Worm (Caenorhabditis elegans) whole organism, young adult: ENCODE data around the gene srlf-24.

Source experiments
- D2030.7 ChIP-seq: fragments of 200-800 bp; sonication (Bioruptor generic); IDR thresholded peaks from 2 replicates; pipeline ENCODE4 v1.3.6; 2022; ENCODE audit warnings: missing genetic modification reagents, missing genetic modification characterization, missing compliant biosample characterization
- F33H1.4 ChIP-seq: fragments of 200-800 bp; sonication (Bioruptor generic); IDR thresholded peaks from 2 replicates; pipeline ENCODE4 v1.3.6; 2022; ENCODE audit warnings: missing genetic modification reagents, missing genetic modification characterization, missing compliant biosample characterization
- F37B4.10 ChIP-seq: fragments of 200-800 bp; sonication (Bioruptor generic); IDR thresholded peaks from 2 replicates; pipeline ENCODE4 v1.3.6; 2022; ENCODE audit warnings: missing genetic modification characterization, missing compliant biosample characterization
- F57A8.1 ChIP-seq: fragments of 200-800 bp; sonication (Bioruptor generic); optimal IDR thresholded peaks from 2 replicates; lab custom pipeline; 2018; ENCODE audit warnings: mild to moderate bottlenecking, missing genetic modification characterization, moderate library complexity, missing compliant biosample characterization
- T26A5.8 ChIP-seq: sonication (generic microtip); optimal IDR thresholded peaks from 2 replicates; lab custom pipeline; 2016; ENCODE audit warnings: missing genetic modification characterization, missing compliant biosample characterization
- akir-1 ChIP-seq: fragments of 200-800 bp; sonication (Bioruptor generic); optimal IDR thresholded peaks from 2 replicates; lab custom pipeline; 2018; ENCODE audit warnings: mild to moderate bottlenecking, missing genetic modification characterization, moderate library complexity, missing compliant biosample characterization
- aptf-2 ChIP-seq: fragments of 200-800 bp; sonication (Bioruptor generic); conservative IDR thresholded peaks from 2 replicates; pipeline ENCODE4 v1.3.6; 2022; ENCODE audit warnings: missing genetic modification reagents, missing genetic modification characterization, missing compliant biosample characterization
- athp-1 ChIP-seq: sonication (generic microtip); optimal IDR thresholded peaks from 2 replicates; lab custom pipeline; 2017; ENCODE audit warnings: mild to moderate bottlenecking, missing genetic modification characterization, missing compliant biosample characterization
- attf-5 ChIP-seq: fragments of 200-800 bp; sonication (Bioruptor generic); optimal IDR thresholded peaks from 2 replicates; lab custom pipeline; 2018; ENCODE audit warnings: mild to moderate bottlenecking, missing genetic modification characterization, missing compliant biosample characterization
- ccch-3 ChIP-seq: fragments of 200-800 bp; sonication (Bioruptor generic); optimal IDR thresholded peaks from 2 replicates; lab custom pipeline; 2018; ENCODE audit warnings: mild to moderate bottlenecking, missing genetic modification characterization, missing compliant biosample characterization
- cebp-1 ChIP-seq, 2 experiments: fragments of 200-800 bp in 1 of 2; sonication (Bioruptor generic) in 1 of 2; sonication (generic microtip) in 1 of 2; IDR thresholded peaks in 1 of 2; optimal IDR thresholded peaks in 1 of 2; 2 replicates each; pipeline versions ENCODE4 v1.3.6 to Lab custom; 2017 to 2022; ENCODE audit warnings: missing compliant biosample characterization in 2 of 2, missing genetic modification characterization in 2 of 2, mild to moderate bottlenecking in 1 of 2, missing genetic modification reagents in 1 of 2, moderate library complexity in 1 of 2
- cebp-2 ChIP-seq: fragments of 200-800 bp; sonication (Bioruptor generic); IDR thresholded peaks from 2 replicates; pipeline ENCODE4 v1.3.6; 2022; ENCODE audit warnings: missing genetic modification characterization, missing compliant biosample characterization
- ceh-100 ChIP-seq: fragments of 200-800 bp; sonication (Bioruptor generic); IDR thresholded peaks from 2 replicates; pipeline ENCODE4 v1.3.6; 2022; ENCODE audit warnings: missing genetic modification reagents, missing genetic modification characterization, missing compliant biosample characterization
- dpff-1 ChIP-seq: sonication (generic microtip); optimal IDR thresholded peaks from 2 replicates; lab custom pipeline; 2017; ENCODE audit warnings: mild to moderate bottlenecking, missing genetic modification characterization, missing compliant biosample characterization
- egl-18 ChIP-seq: fragments of 200-800 bp; sonication (Bioruptor generic); IDR thresholded peaks from 2 replicates; pipeline ENCODE4 v1.3.6; 2022; ENCODE audit warnings: missing genetic modification reagents, missing genetic modification characterization, missing compliant biosample characterization
- egl-44 ChIP-seq: fragments of 200-800 bp; sonication (Bioruptor generic); IDR thresholded peaks from 2 replicates; pipeline ENCODE4 v1.3.6; 2022; ENCODE audit warnings: missing genetic modification reagents, missing genetic modification characterization, missing compliant biosample characterization
- ekl-4 ChIP-seq: fragments of 200-800 bp; sonication (Bioruptor generic); IDR thresholded peaks from 2 replicates; pipeline ENCODE4 v1.3.6; 2022; ENCODE audit warnings: missing genetic modification reagents, missing genetic modification characterization, missing compliant biosample characterization
- fkh-3 ChIP-seq: sonication (generic microtip); optimal IDR thresholded peaks from 2 replicates; lab custom pipeline; 2016; ENCODE audit warnings: mild to moderate bottlenecking, missing genetic modification characterization, missing compliant biosample characterization
- him-1 ChIP-seq: sonication (generic microtip); optimal IDR thresholded peaks from 2 replicates; lab custom pipeline; 2016; ENCODE audit warnings: missing genotype, missing genetic modification reagents, missing genetic modification characterization, missing compliant biosample characterization
- hmg-1.2 ChIP-seq: fragments of 200-800 bp; sonication (Bioruptor generic); IDR thresholded peaks from 2 replicates; pipeline ENCODE4 v1.3.6; 2022; ENCODE audit warnings: missing genetic modification reagents, missing genetic modification characterization, missing compliant biosample characterization
- hrde-1 ChIP-seq: sonication (generic microtip); optimal IDR thresholded peaks from 2 replicates; lab custom pipeline; 2016; ENCODE audit warnings: missing genetic modification characterization, mild to moderate bottlenecking, missing compliant biosample characterization, moderate library complexity, missing genotype, missing genetic modification reagents, borderline replicate concordance
- hsf-1 ChIP-seq: fragments of 200-800 bp; sonication (Bioruptor generic); IDR thresholded peaks from 2 replicates; pipeline ENCODE4 v1.3.6; 2022; ENCODE audit warnings: missing genetic modification reagents, missing genetic modification characterization, missing compliant biosample characterization
- lag-1 ChIP-seq: fragments of 200-800 bp; sonication (Bioruptor generic); IDR thresholded peaks from 2 replicates; pipeline ENCODE4 v1.3.6; 2022; ENCODE audit warnings: missing genetic modification reagents, missing genetic modification characterization, missing compliant biosample characterization
- let-607 ChIP-seq, 2 experiments: fragments of 200-800 bp in 1 of 2; sonication (Bioruptor generic) in 1 of 2; sonication (generic microtip) in 1 of 2; optimal IDR thresholded peaks; 2 replicates each; lab custom pipeline; 2016 to 2018; ENCODE audit warnings: mild to moderate bottlenecking in 2 of 2, missing compliant biosample characterization in 2 of 2, missing genetic modification characterization in 2 of 2, moderate library complexity in 2 of 2, missing genotype in 1 of 2
- lin-26 ChIP-seq: fragments of 200-800 bp; sonication (Bioruptor generic); IDR thresholded peaks from 2 replicates; pipeline ENCODE4 v1.3.6; 2022; ENCODE audit warnings: missing genetic modification reagents, missing genetic modification characterization, missing compliant biosample characterization
- lin-40 ChIP-seq: sonication (generic microtip); optimal IDR thresholded peaks from 2 replicates; lab custom pipeline; 2016; ENCODE audit warnings: missing genetic modification characterization, mild to moderate bottlenecking, missing compliant biosample characterization, missing genotype, missing genetic modification reagents
- lin-54 ChIP-seq: fragments of 200-800 bp; sonication (Bioruptor generic); optimal IDR thresholded peaks from 2 replicates; lab custom pipeline; 2018; ENCODE audit warnings: mild to moderate bottlenecking, missing genetic modification characterization, missing compliant biosample characterization
- madf-10 ChIP-seq: sonication (generic microtip); optimal IDR thresholded peaks from 2 replicates; lab custom pipeline; 2016; ENCODE audit warnings: mild to moderate bottlenecking, missing genetic modification characterization, missing compliant biosample characterization
- madf-6 ChIP-seq: fragments of 200-800 bp; sonication (Bioruptor generic); IDR thresholded peaks from 2 replicates; pipeline ENCODE4 v1.3.6; 2022; ENCODE audit warnings: missing genetic modification reagents, missing genetic modification characterization, missing compliant biosample characterization
- mcd-1 ChIP-seq: fragments of 200-800 bp; sonication (Bioruptor generic); IDR thresholded peaks from 2 replicates; pipeline ENCODE4 v1.3.6; 2022; ENCODE audit warnings: missing genetic modification reagents, missing genetic modification characterization, missing compliant biosample characterization
- mxl-1 ChIP-seq: sonication (generic microtip); optimal IDR thresholded peaks from 2 replicates; lab custom pipeline; 2016; ENCODE audit warnings: missing genetic modification characterization, missing compliant biosample characterization
- nfya-2 ChIP-seq: fragments of 200-800 bp; sonication (Bioruptor generic); IDR thresholded peaks from 2 replicates; pipeline ENCODE4 v1.3.6; 2022; ENCODE audit warnings: missing genetic modification reagents, missing genetic modification characterization, missing compliant biosample characterization
- nfyb-1 ChIP-seq: fragments of 200-800 bp; sonication (Bioruptor generic); IDR thresholded peaks from 2 replicates; pipeline ENCODE4 v1.3.6; 2022; ENCODE audit warnings: missing genetic modification reagents, missing genetic modification characterization, missing compliant biosample characterization
- nhr-90 ChIP-seq: sonication (generic microtip); optimal IDR thresholded peaks from 2 replicates; lab custom pipeline; 2016; ENCODE audit warnings: missing genotype, mild to moderate bottlenecking, missing genetic modification characterization, missing compliant biosample characterization
- pbrm-1 ChIP-seq: fragments of 200-800 bp; sonication (Bioruptor generic); IDR thresholded peaks from 2 replicates; pipeline ENCODE4 v1.3.6; 2022; ENCODE audit warnings: missing genetic modification reagents, missing genetic modification characterization, missing compliant biosample characterization
- rec-8 ChIP-seq, 2 experiments: sonication (generic microtip); optimal IDR thresholded peaks; 2 replicates each; lab custom pipeline; 2016; ENCODE audit warnings: mild to moderate bottlenecking in 2 of 2, missing genetic modification characterization in 2 of 2, missing genetic modification reagents in 2 of 2, missing genotype in 2 of 2, missing biosample characterization in 1 of 2, missing compliant biosample characterization in 1 of 2, moderate library complexity in 1 of 2
- repo-1 ChIP-seq: sonication (generic microtip); optimal IDR thresholded peaks from 2 replicates; lab custom pipeline; 2017; ENCODE audit warnings: mild to moderate bottlenecking, missing genetic modification characterization, missing compliant biosample characterization
- sea-2 ChIP-seq: fragments of 200-800 bp; sonication (Bioruptor generic); IDR thresholded peaks from 2 replicates; pipeline ENCODE4 v1.3.6; 2022; ENCODE audit warnings: missing genetic modification characterization, missing compliant biosample characterization
- snpc-1.3 ChIP-seq: sonication (generic microtip); optimal IDR thresholded peaks from 2 replicates; lab custom pipeline; 2017; ENCODE audit warnings: missing genetic modification characterization, mild to moderate bottlenecking, missing compliant biosample characterization, antibody characterized with exemption, moderate library complexity, missing genotype, missing genetic modification reagents; ENCODE audit not compliant: insufficient read depth
- snpc-4 ChIP-seq, 5 experiments: fragments of 150-350 bp in 1 of 5; sonication (generic microtip) in 4 of 5; optimal IDR thresholded peaks; 2 replicates each; lab custom pipeline; 2014 to 2018; ENCODE audit warnings: missing genetic modification characterization in 5 of 5, missing biosample characterization in 3 of 5, antibody characterized with exemption in 2 of 5, mild to moderate bottlenecking in 2 of 5, missing compliant biosample characterization in 2 of 5, missing genotype in 2 of 5, moderate library complexity in 2 of 5, missing genetic modification reagents in 1 of 5
- sptf-2 ChIP-seq: fragments of 200-800 bp; sonication (Bioruptor generic); optimal IDR thresholded peaks from 2 replicates; lab custom pipeline; 2018; ENCODE audit warnings: mild to moderate bottlenecking, missing genetic modification characterization, missing compliant biosample characterization
- tbx-9 ChIP-seq: sonication (generic microtip); optimal IDR thresholded peaks from 2 replicates; lab custom pipeline; 2016; ENCODE audit warnings: borderline replicate concordance, missing genetic modification characterization, inconsistent platforms, missing compliant biosample characterization
- tlf-1 ChIP-seq: fragments of 200-800 bp; sonication (Bioruptor generic); optimal IDR thresholded peaks from 2 replicates; lab custom pipeline; 2018; ENCODE audit warnings: mild to moderate bottlenecking, missing genetic modification characterization, missing compliant biosample characterization
- unc-130 ChIP-seq: sonication (generic microtip); optimal IDR thresholded peaks from 2 replicates; lab custom pipeline; 2016; ENCODE audit warnings: missing genetic modification reagents, missing genetic modification characterization, missing compliant biosample characterization
- unc-62 ChIP-seq: fragments of 150-350 bp; optimal IDR thresholded peaks from 2 replicates; lab custom pipeline; 2014; ENCODE audit warnings: missing biosample characterization, missing genetic modification reagents, missing genetic modification characterization
- ztf-25 ChIP-seq: fragments of 200-800 bp; sonication (Bioruptor generic); IDR thresholded peaks from 2 replicates; pipeline ENCODE4 v1.3.6; 2022; ENCODE audit warnings: missing genetic modification reagents, missing genetic modification characterization, missing compliant biosample characterization

The srlf-24 gene

ce11 chrIV:11145929-11146339 lies 40.3 kb upstream of the srlf-24 start (continued):
- TF ChIP-seq repo-1 (tag; lab: Kevin White, UChicago) (peak; percentile 78), egl-44 (GFP tag; lab: Robert Waterston, UW) (no peak), madf-6 (GFP tag; lab: Robert Waterston, UW) (peak; percentile 67), unc-62 (no peak), F33H1.4 (GFP tag; lab: Robert Waterston, UW) (peak; percentile 32), ccch-3 (no peak), mxl-1 (peak; percentile 72), hsf-1 (GFP tag; lab: Robert Waterston, UW) (peak; percentile 74), lag-1 (GFP tag; lab: Robert Waterston, UW) (no peak), F37B4.10 (GFP tag; lab: Robert Waterston, UW) (no peak), dpff-1 (tag; lab: Kevin White, UChicago) (peak; percentile 91), let-607 (tag; optimal IDR thresholded peaks at IDR 0.05; lab: Kevin White, UChicago) (no peak), hmg-1.2 (GFP tag; lab: Robert Waterston, UW) (no peak), attf-5 (GFP tag; lab: Kevin White, UChicago) (peak; percentile 17), D2030.7 (GFP tag; lab: Robert Waterston, UW) (peak; percentile 33; the same call in 1 of the 2 replicates), unc-130 (GFP tag; lab: Kevin White, UChicago) (peak; percentile 83), nfyb-1 (GFP tag; lab: Robert Waterston, UW) (peak; percentile 21; the same call in 1 of the 2 replicates), lin-54 (GFP tag; lab: Kevin White, UChicago) (peak; percentile 46), hrde-1 (tag; lab: Kevin White, UChicago) (peak; percentile 89), snpc-1.3 (tag; lab: Kevin White, UChicago) (peak; percentile 26), madf-10 (tag; lab: Kevin White, UChicago) (no peak), akir-1 (GFP tag; lab: Kevin White, UChicago) (no peak), fkh-3 (tag; lab: Kevin White, UChicago) (peak; percentile 57), ztf-25 (GFP tag; lab: Robert Waterston, UW) (no peak), lin-26 (peak; percentile 59), lin-40 (tag; lab: Kevin White, UChicago) (no peak), rec-8 (tag; optimal IDR thresholded peaks at IDR 0.05; lab: Kevin White, UChicago) (peak in 1 of 2 experiments; percentile 53), aptf-2 (GFP tag; lab: Robert Waterston, UW) (no peak), nfya-2 (GFP tag; lab: Robert Waterston, UW) (peak; percentile 73; the same call in 1 of the 2 replicates), tlf-1 (peak; percentile 76), athp-1 (tag; lab: Kevin White, UChicago) (peak; percentile 61), mcd-1 (no peak), sptf-2 (no peak), tbx-9 (no peak), cebp-2 (GFP tag; lab: Robert Waterston, UW) (no peak; the same call in 1 of the 2 replicates), egl-18 (GFP tag; lab: Robert Waterston, UW) (no peak), pbrm-1 (GFP tag; lab: Robert Waterston, UW) (peak; percentile 52; the same call in 1 of the 2 replicates), cebp-1 (GFP tag; IDR thresholded peaks at IDR 0.05; lab: Robert Waterston, UW) (no peak), cebp-1 (tag; optimal IDR thresholded peaks at IDR 0.05; lab: Kevin White, UChicago) (peak; percentile 28), snpc-4 (GFP tag; optimal IDR thresholded peaks at IDR 0.05; lab: Kevin White, UChicago) (peak; percentile 54), snpc-4 (tag; optimal IDR thresholded peaks at IDR 0.05; lab: Kevin White, UChicago) (peak in 2 of 4 experiments; percentile 37 to 45), nhr-90 (tag; lab: Kevin White, UChicago) (peak; percentile 24), ceh-100 (peak; percentile 20; the same call in 1 of the 2 replicates), T26A5.8 (tag; lab: Kevin White, UChicago) (peak; percentile 59), sea-2 (GFP tag; lab: Robert Waterston, UW) (no peak), F57A8.1 (GFP tag; lab: Kevin White, UChicago) (no peak), ekl-4 (GFP tag; lab: Robert Waterston, UW) (peak; percentile 72), him-1 (tag; lab: Kevin White, UChicago) (peak; percentile 64)
